Fruit fly (Drosophila melanogaster): ENCODE data around the gene kumpel.

- no peak for TF ChIP-seq Myc (optimal IDR thresholded peaks at IDR 0.05)
- no peak for TF ChIP-seq psq (optimal IDR thresholded peaks at IDR 0.05)
These were observed 34.5 kb downstream of the kumpel start for dm6 chr3R:25941310-25941709.

All from Kc167 (cell line).